Fruit fly (Drosophila melanogaster): ENCODE results near the gene obst-H.

Gene obst-H

dm6 chr3L:15529143-15529542, at the start of gene obst-H:
Gene obst-H (minus strand): TSS chr3L:15529243.
- TF ChIP-seq noc (tag; optimal IDR thresholded peaks at IDR 0.05): no peak

DNA sequence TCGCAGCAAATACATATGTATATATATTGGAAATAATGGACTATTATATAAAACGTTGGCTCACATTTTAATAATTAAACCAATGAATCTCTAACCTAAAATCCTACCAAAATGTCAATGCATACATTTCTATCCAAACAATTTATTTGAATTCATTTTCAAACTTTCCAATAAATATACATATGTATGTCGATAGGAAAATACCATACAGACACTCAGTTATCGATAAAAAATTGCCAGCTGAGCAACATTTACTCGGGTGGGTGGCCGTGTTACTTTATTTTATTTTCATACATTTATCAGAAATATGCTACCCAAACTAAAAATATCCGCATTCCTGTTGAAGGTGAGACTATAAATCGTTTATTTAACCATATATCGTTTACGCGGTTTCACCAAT, 47.3 kb upstream of the obst-H start, which contains the start of gene Ufsp2:
Gene Ufsp2, plus strand, starts transcription at position 214 of the 400 bp plus-strand sequence.
- TF ChIP-seq noc (tag; optimal IDR thresholded peaks at IDR 0.05): no peak

dm6 chr3L:15570571-15570970, 41.5 kb upstream of the obst-H start:
- no peak for TF ChIP-seq noc (tag; optimal IDR thresholded peaks at IDR 0.05)

dm6 chr3L:15568748-15569147, 39.7 kb upstream of the obst-H start:
- no peak for TF ChIP-seq noc (tag; optimal IDR thresholded peaks at IDR 0.05)

DNA sequence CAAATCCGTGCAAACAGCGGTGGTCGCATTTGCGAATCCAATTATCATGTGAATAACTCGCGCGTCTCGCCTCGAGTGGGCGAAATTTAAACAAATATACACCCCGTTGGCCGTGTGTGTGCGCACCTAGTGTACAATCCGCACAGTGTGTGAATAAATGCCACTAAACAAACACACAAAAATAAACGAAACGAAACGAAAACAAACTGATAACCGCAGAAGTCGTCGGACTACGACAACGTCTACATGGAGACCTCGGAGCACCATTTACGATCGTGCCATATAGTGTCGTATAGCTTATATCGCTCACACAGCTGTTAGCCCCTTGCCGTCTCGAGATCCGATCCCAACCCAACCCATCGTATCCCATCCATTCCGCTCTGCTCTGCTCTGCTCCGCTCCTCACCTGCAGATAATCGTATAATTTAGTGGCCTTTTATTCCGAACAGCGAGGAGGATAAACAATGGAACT, 37.5 kb upstream of the obst-H start:
- peak; percentile 86 for TF ChIP-seq noc (tag; optimal IDR thresholded peaks at IDR 0.05)

DNA sequence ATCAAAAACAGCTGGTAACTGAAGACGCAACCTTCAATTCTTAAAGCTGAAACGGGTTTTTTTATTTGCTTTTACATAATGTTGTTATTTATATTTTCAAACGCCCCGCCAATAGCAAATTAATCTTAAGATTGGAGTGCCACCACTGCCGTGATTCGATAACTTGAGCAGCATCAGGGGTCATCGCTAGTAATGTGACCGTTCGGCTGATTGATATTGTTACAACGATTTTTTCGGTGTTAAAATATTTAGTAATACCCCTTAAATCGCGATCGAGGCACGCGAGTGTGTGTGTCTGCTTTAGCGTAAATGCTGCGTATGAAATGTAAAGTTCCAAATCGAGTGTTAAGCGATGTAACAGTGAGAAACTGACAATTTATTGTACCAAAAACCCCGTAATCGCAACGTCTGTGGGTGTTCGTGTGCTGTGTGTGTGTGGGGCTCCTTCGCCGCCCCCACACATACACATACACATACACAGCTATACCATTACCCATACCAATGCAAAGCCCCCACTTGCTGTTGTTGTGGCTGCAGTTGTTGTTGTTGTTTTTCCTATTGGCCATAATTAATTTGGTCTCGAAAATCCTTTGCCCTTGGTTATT, 36.9 kb upstream of the obst-H start, which contains the start of gene dop:
Gene dop, plus strand, starts transcription at position 185 of the 605 bp plus-strand sequence.
- no peak for TF ChIP-seq noc (tag; optimal IDR thresholded peaks at IDR 0.05)

DNA sequence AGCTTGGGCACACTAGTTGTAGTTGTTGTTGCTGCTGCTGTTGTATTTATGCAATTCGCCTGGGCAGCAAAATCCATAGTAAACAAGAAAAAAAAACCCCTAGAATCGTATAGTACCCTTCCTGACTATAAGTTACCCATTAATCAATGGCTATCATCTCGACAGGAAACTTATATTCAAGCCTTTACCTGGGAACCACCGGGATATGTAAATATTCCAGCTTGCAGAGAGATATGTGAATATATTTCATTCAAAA, 34.7 kb upstream of the obst-H start:
- TF ChIP-seq noc (tag; optimal IDR thresholded peaks at IDR 0.05): no peak

DNA sequence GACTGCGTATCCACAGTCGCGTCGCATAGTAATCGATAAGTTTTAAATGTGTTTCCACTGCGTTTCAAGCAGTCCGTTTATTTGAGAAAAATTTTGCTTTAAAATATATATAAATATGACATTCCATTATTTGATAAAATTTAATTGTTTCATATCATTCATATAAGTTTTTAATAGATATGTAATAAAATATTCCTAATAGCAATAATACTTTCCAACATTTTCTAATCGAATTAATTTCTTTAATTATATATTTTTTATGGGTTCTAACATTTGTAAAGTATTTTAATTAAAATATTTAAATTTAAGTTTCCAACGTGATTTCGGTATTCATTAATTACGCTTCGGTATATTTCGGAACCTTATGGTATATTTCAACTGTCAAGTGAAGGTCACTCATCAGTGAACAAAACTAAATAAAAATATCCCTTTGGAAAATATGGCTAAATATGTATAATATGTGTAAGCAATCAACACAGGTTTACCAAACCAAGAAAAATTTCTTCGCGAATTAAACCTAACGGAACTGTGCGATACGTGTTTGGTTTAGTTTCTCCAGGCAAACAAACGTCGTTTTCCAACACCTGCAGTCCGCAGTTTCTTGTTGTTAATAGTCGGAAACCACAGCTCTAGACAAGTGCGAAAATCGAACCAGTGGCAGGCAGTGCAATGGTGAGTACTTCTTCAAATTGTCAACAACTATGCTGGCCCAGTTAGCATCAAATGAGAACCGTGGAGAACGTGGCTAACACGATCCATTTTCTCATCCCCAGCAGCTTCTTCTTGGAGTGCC, 34.2 kb upstream of the obst-H start, which contains the start of the genes CG7739 and SCCRO:
Gene CG7739, minus strand, starts transcription at position 8 of the 793 bp plus-strand sequence.
Gene SCCRO, plus strand, starts transcription at position 370 of the 793 bp plus-strand sequence.
- TF ChIP-seq noc (tag; optimal IDR thresholded peaks at IDR 0.05): no peak

dm6 chr3L:15562727-15563057, 33.6 kb upstream of the obst-H start:
- no peak for TF ChIP-seq noc (tag; optimal IDR thresholded peaks at IDR 0.05)

DNA sequence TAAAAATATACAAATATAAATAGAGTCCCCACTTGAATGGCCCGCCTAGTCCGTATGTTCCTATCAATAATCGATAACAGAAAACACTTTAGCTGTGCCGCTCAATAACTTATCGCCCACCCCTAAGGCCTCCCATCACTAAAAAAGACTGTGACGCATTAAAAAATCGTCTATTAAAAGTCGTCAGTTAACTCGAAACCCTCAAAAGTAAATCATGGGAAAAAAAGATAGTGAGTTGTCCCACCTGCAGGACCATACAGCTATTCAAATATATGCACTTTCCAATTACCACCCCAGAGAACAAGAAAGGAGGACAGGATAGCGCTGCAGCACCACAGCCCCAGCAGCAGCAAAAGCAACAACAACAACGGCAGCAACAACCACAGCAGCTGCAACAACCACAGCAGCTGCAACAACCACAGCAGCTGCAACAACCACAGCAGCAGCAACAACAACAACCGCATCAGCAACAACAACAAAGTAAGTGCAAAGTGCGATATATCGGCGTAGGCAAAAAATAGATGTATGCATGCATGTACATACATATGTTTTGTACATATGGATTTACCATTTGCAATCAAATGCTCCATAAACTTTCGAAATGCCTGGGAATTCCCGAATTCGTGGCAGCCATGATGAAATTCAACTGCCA, 25.1 kb upstream of the obst-H start, which contains the start of gene AGO2:
Gene AGO2, plus strand, starts transcription at position 121 of the 652 bp plus-strand sequence.
- no peak for TF ChIP-seq noc (tag; optimal IDR thresholded peaks at IDR 0.05)

DNA sequence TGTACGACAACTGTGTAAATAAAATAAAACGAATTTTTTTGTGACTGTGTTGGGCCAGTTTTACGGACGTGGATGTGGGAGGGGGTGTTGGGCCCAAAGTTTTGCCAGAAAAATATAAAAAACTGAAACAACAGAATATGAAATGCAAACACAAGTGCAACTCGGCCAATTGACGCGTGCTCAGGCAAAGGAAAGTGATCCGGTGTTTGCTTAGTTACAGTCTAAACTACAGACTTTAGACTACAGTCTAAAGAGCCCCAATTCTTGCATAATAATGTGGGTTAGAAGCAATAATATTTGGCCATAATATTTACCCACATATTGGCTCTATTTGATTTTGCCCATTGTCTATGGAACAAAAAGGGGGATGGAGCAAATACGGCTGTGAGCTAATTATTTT, 19.8 kb upstream of the obst-H start:
- TF ChIP-seq noc (tag; optimal IDR thresholded peaks at IDR 0.05): peak; percentile 9

dm6 chr3L:15547187-15547790, 18.2 kb upstream of the obst-H start:
- no peak for TF ChIP-seq noc (tag; optimal IDR thresholded peaks at IDR 0.05)

dm6 chr3L:15544455-15545415, 15.7 kb upstream of the obst-H start:
- no peak for TF ChIP-seq noc (tag; optimal IDR thresholded peaks at IDR 0.05)

dm6 chr3L:15543467-15543866, 14.4 kb upstream of the obst-H start:
- no peak for TF ChIP-seq noc (tag; optimal IDR thresholded peaks at IDR 0.05)

dm6 chr3L:15543049-15543448, 14.0 kb upstream of the obst-H start:
- no peak for TF ChIP-seq noc (tag; optimal IDR thresholded peaks at IDR 0.05)
